Fruit fly (Drosophila melanogaster) whole organism, adult: ENCODE results near the gene CAH4.

Experiments used
- CG11617 ChIP-seq: fragments of 200-800 bp; sonication (Bioruptor generic); optimal IDR thresholded peaks from 2 replicates; lab custom pipeline; 2017; ENCODE audit warnings: mild to moderate bottlenecking, missing biosample characterization, missing genetic modification reagents, missing genetic modification characterization
- CG14711 ChIP-seq: fragments of 200-800 bp; sonication (Bioruptor generic); optimal IDR thresholded peaks from 2 replicates; lab custom pipeline; 2018; ENCODE audit warnings: missing biosample characterization, mild to moderate bottlenecking, missing genetic modification characterization, moderate library complexity
- CG1620 ChIP-seq: fragments of 200-800 bp; sonication (Bioruptor generic); optimal IDR thresholded peaks from 2 replicates; lab custom pipeline; 2016; ENCODE audit warnings: missing biosample characterization, missing genetic modification characterization
- CG33017 ChIP-seq: fragments of 200-800 bp; sonication (Bioruptor generic); optimal IDR thresholded peaks from 2 replicates; lab custom pipeline; 2018; ENCODE audit warnings: missing biosample characterization, mild to moderate bottlenecking, missing genetic modification characterization, moderate library complexity
- Clk ChIP-seq: fragments of 200-800 bp; sonication (Bioruptor generic); optimal IDR thresholded peaks from 2 replicates; lab custom pipeline; 2017; ENCODE audit warnings: missing biosample characterization, missing genetic modification characterization
- Crg-1 ChIP-seq: fragments of 200-800 bp; sonication (Bioruptor generic); optimal IDR thresholded peaks from 2 replicates; lab custom pipeline; 2016; ENCODE audit warnings: missing biosample characterization, missing genetic modification characterization
- Hr96 ChIP-seq: fragments of 200-800 bp; sonication (Bioruptor generic); optimal IDR thresholded peaks from 2 replicates; lab custom pipeline; 2016; ENCODE audit warnings: missing biosample characterization, missing genetic modification characterization
- cnc ChIP-seq, 2 experiments: fragments of >200 bp; optimal IDR thresholded peaks; 2 replicates each; lab custom pipeline; 2017
- tj ChIP-seq: fragments of 200-800 bp; sonication (Bioruptor generic); optimal IDR thresholded peaks from 3 replicates; lab custom pipeline; 2017; ENCODE audit warnings: missing biosample characterization, mild to moderate bottlenecking, missing genetic modification characterization, moderate library complexity
- toe ChIP-seq: fragments of 200-800 bp; sonication (Bioruptor generic); optimal IDR thresholded peaks from 2 replicates; lab custom pipeline; 2016; ENCODE audit warnings: missing biosample characterization, missing genetic modification characterization

DNA sequence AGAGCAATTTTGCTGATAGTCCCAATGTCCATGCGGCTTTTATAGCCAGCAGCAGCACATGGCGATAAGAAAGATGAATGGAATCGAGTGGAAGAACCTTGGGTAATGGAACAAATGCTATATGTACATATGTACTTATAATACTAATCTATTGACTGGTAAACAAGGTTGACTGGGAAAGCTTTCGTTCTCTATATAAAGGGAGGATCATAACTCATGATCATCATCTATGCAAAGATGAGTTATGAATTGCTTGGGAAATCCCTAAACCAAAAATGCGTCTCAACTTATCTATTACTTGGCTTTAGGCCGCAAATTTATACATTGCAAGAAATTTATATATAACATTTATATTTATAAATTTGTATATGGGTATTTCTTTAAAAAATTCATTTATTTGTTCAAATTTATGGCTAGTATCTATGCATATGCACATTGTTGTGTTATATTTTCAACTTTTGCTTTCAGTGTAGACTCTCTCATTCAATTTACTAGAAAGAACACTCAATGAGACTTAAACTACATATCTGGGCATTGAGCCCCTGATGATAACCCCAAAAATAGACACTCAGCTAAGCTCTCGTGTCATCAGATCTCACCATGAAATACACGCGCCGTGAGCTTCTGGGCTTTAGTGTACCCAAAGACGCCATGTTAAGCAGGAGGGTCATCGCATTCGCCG, 7.5 kb upstream of the CAH4 start, which contains the start of the genes Srg1 and Elal:
- TF ChIP-seq CG14711 (tag; lab: Kevin White, UChicago), result peak; percentile 32
- TF ChIP-seq toe (GFP tag; lab: Kevin White, UChicago), result no peak
- no peak for TF ChIP-seq Crg-1 (GFP tag; lab: Kevin White, UChicago)
- TF ChIP-seq CG1620 (GFP tag; lab: Kevin White, UChicago), result no peak
- TF ChIP-seq CG11617 (GFP tag; lab: Kevin White, UChicago), result peak; percentile 6
- TF ChIP-seq Clk, result no peak
- TF ChIP-seq Hr96, result no peak
- no peak for TF ChIP-seq cnc (optimal IDR thresholded peaks at IDR 0.05; lab: Kevin White, UChicago)
- TF ChIP-seq CG33017, result peak; percentile 70
- peak; percentile 27 for TF ChIP-seq tj
